Worm (Caenorhabditis elegans) whole organism, L3 larva: ENCODE data around the gene EEED8.13.

Source experiments
- R02D3.7 ChIP-seq: fragments of 150-350 bp; optimal IDR thresholded peaks from 2 replicates; lab custom pipeline; 2014; ENCODE audit warnings: missing biosample characterization, missing genetic modification characterization
- ZK546.5 ChIP-seq: sonication (generic microtip); optimal IDR thresholded peaks from 2 replicates; lab custom pipeline; 2017; ENCODE audit warnings: missing biosample characterization, missing genetic modification characterization
- aly-2 ChIP-seq: fragments of 150-350 bp; optimal IDR thresholded peaks from 2 replicates; lab custom pipeline; 2014; ENCODE audit warnings: missing biosample characterization, missing genetic modification characterization
- ama-1 ChIP-seq: fragments of 150-350 bp; optimal IDR thresholded peaks from 2 replicates; lab custom pipeline; 2018
- ceh-16 ChIP-seq: sonication (generic microtip); optimal IDR thresholded peaks from 2 replicates; lab custom pipeline; 2017; ENCODE audit warnings: missing biosample characterization, missing genetic modification characterization
- ceh-28 ChIP-seq: fragments of 150-350 bp; optimal IDR thresholded peaks from 2 replicates; lab custom pipeline; 2014; ENCODE audit warnings: missing biosample characterization, missing genetic modification reagents, missing genetic modification characterization
- ceh-82 ChIP-seq: fragments of 150-350 bp; optimal IDR thresholded peaks from 2 replicates; lab custom pipeline; 2014; ENCODE audit warnings: missing biosample characterization, missing genetic modification characterization
- daf-12 ChIP-seq: fragments of 150-350 bp; optimal IDR thresholded peaks from 2 replicates; lab custom pipeline; 2014; ENCODE audit warnings: missing biosample characterization, missing genetic modification reagents, missing genetic modification characterization
- egl-27 ChIP-seq: sonication (generic microtip); optimal IDR thresholded peaks from 4 replicates; lab custom pipeline; 2017; ENCODE audit warnings: missing biosample characterization, missing genetic modification reagents, missing genetic modification characterization
- egl-5 ChIP-seq: fragments of 150-350 bp; optimal IDR thresholded peaks from 2 replicates; lab custom pipeline; 2017; ENCODE audit warnings: missing biosample characterization, missing genetic modification reagents, missing genetic modification characterization, inconsistent platforms
- elt-1 ChIP-seq: fragments of 150-350 bp; optimal IDR thresholded peaks from 2 replicates; lab custom pipeline; 2014; ENCODE audit warnings: missing biosample characterization, missing genetic modification characterization
- elt-2 ChIP-seq: sonication (generic microtip); optimal IDR thresholded peaks from 2 replicates; lab custom pipeline; 2016; ENCODE audit warnings: missing genetic modification reagents, mild to moderate bottlenecking, missing genetic modification characterization, missing compliant biosample characterization
- elt-3 ChIP-seq, 3 experiments: fragments of 150-350 bp in 1 of 3; sonication (generic microtip) in 2 of 3; optimal IDR thresholded peaks; 2 replicates in 2 of 3; 4 replicates in 1 of 3; lab custom pipeline; 2014 to 2017; ENCODE audit warnings: missing biosample characterization in 3 of 3, missing genetic modification characterization in 3 of 3
- eor-1 ChIP-seq, 2 experiments: fragments of 150-350 bp; optimal IDR thresholded peaks; 2 replicates each; lab custom pipeline; 2014 to 2018; ENCODE audit warnings: missing biosample characterization in 2 of 2, missing genetic modification characterization in 2 of 2
- fkh-10 ChIP-seq: sonication (generic microtip); optimal IDR thresholded peaks from 2 replicates; lab custom pipeline; 2017; ENCODE audit warnings: missing biosample characterization, missing genetic modification reagents, missing genetic modification characterization
- fkh-2 ChIP-seq: fragments of 150-350 bp; optimal IDR thresholded peaks from 2 replicates; lab custom pipeline; 2014; ENCODE audit warnings: missing biosample characterization, missing genetic modification reagents, missing genetic modification characterization
- fos-1 ChIP-seq: fragments of 150-350 bp; optimal IDR thresholded peaks from 2 replicates; lab custom pipeline; 2014; ENCODE audit warnings: missing biosample characterization, missing genetic modification characterization
- hmg-11 ChIP-seq: sonication (generic microtip); optimal IDR thresholded peaks from 2 replicates; lab custom pipeline; 2016; ENCODE audit warnings: missing genetic modification characterization, missing compliant biosample characterization
- jun-1 ChIP-seq: fragments of 150-350 bp; optimal IDR thresholded peaks from 2 replicates; lab custom pipeline; 2014; ENCODE audit warnings: missing biosample characterization, missing genetic modification reagents, missing genetic modification characterization
- lin-15B ChIP-seq: fragments of 150-350 bp; optimal IDR thresholded peaks from 2 replicates; lab custom pipeline; 2014; ENCODE audit warnings: missing biosample characterization, missing genetic modification characterization
- lin-39 ChIP-seq: fragments of 150-350 bp; optimal IDR thresholded peaks from 2 replicates; lab custom pipeline; 2018; ENCODE audit warnings: missing biosample characterization, missing genetic modification reagents, missing genetic modification characterization
- lsy-12 ChIP-seq: sonication (generic microtip); optimal IDR thresholded peaks from 2 replicates; lab custom pipeline; 2016; ENCODE audit warnings: mild to moderate bottlenecking, missing genetic modification characterization, missing compliant biosample characterization
- mdl-1 ChIP-seq: fragments of 150-350 bp; optimal IDR thresholded peaks from 2 replicates; lab custom pipeline; 2014; ENCODE audit warnings: missing biosample characterization, missing genetic modification characterization
- mml-1 ChIP-seq: fragments of 150-350 bp; sonication (generic microtip); optimal IDR thresholded peaks from 3 replicates; lab custom pipeline; 2014; ENCODE audit warnings: missing biosample characterization, missing genetic modification characterization
- nfya-1 ChIP-seq: sonication (generic microtip); optimal IDR thresholded peaks from 2 replicates; lab custom pipeline; 2017; ENCODE audit warnings: missing genetic modification characterization, mild to moderate bottlenecking, missing compliant biosample characterization, antibody characterized with exemption, moderate library complexity; ENCODE audit not compliant: insufficient read depth
- nhr-11 ChIP-seq: fragments of 150-350 bp; optimal IDR thresholded peaks from 2 replicates; lab custom pipeline; 2014; ENCODE audit warnings: missing biosample characterization, missing genetic modification characterization
- nhr-12 ChIP-seq: fragments of 150-350 bp; optimal IDR thresholded peaks from 2 replicates; lab custom pipeline; 2014; ENCODE audit warnings: missing biosample characterization, missing genetic modification characterization
- nhr-23 ChIP-seq: fragments of 150-350 bp; optimal IDR thresholded peaks from 2 replicates; lab custom pipeline; 2014; ENCODE audit warnings: missing biosample characterization, missing genetic modification reagents, missing genetic modification characterization
- nhr-237 ChIP-seq: fragments of 150-350 bp; optimal IDR thresholded peaks from 2 replicates; lab custom pipeline; 2014; ENCODE audit warnings: missing biosample characterization, missing genetic modification characterization
- nhr-25 ChIP-seq: sonication (generic microtip); optimal IDR thresholded peaks from 2 replicates; lab custom pipeline; 2017; ENCODE audit warnings: missing biosample characterization, missing genetic modification characterization
- nhr-28 ChIP-seq: fragments of 150-350 bp; optimal IDR thresholded peaks from 2 replicates; lab custom pipeline; 2014; ENCODE audit warnings: missing biosample characterization, missing genetic modification characterization
- nhr-43 ChIP-seq: sonication (generic microtip); optimal IDR thresholded peaks from 2 replicates; lab custom pipeline; 2016; ENCODE audit warnings: mild to moderate bottlenecking, missing genetic modification characterization, missing compliant biosample characterization; ENCODE audit not compliant: poor library complexity, severe bottlenecking
- nhr-67 ChIP-seq: fragments of 150-350 bp; optimal IDR thresholded peaks from 2 replicates; lab custom pipeline; 2014; ENCODE audit warnings: missing biosample characterization, missing genetic modification characterization
- nhr-76 ChIP-seq: fragments of 150-350 bp; sonication (generic microtip); optimal IDR thresholded peaks from 5 replicates; lab custom pipeline; 2014; ENCODE audit warnings: missing biosample characterization, missing genetic modification characterization
- nhr-77 ChIP-seq: fragments of 150-350 bp; optimal IDR thresholded peaks from 2 replicates; lab custom pipeline; 2014; ENCODE audit warnings: missing biosample characterization, missing genetic modification characterization
- pha-4 ChIP-seq: fragments of 150-350 bp; optimal IDR thresholded peaks from 2 replicates; lab custom pipeline; 2014; ENCODE audit warnings: missing biosample characterization, missing genetic modification reagents, missing genetic modification characterization
- pqm-1 ChIP-seq: fragments of 150-350 bp; optimal IDR thresholded peaks from 2 replicates; lab custom pipeline; 2017; ENCODE audit warnings: missing biosample characterization, missing genetic modification characterization, inconsistent platforms
- skn-1 ChIP-seq: fragments of 150-350 bp; optimal IDR thresholded peaks from 2 replicates; lab custom pipeline; 2014; ENCODE audit warnings: missing biosample characterization, missing genetic modification characterization
- snpc-4 ChIP-seq: fragments of 150-350 bp; optimal IDR thresholded peaks from 2 replicates; lab custom pipeline; 2014; ENCODE audit warnings: missing biosample characterization, missing genetic modification characterization
- tbx-2 ChIP-seq: sonication (generic microtip); optimal IDR thresholded peaks from 2 replicates; lab custom pipeline; 2016; ENCODE audit warnings: mild to moderate bottlenecking, missing genetic modification characterization, missing compliant biosample characterization
- unc-39 ChIP-seq: sonication (generic microtip); optimal IDR thresholded peaks from 4 replicates; lab custom pipeline; 2017; ENCODE audit warnings: missing biosample characterization, missing genetic modification characterization
- unc-62 ChIP-seq: fragments of 150-350 bp; sonication (generic microtip); optimal IDR thresholded peaks from 4 replicates; lab custom pipeline; 2014; ENCODE audit warnings: missing biosample characterization, missing genetic modification reagents, missing genetic modification characterization
- zag-1 ChIP-seq: fragments of 150-350 bp; optimal IDR thresholded peaks from 2 replicates; lab custom pipeline; 2014; ENCODE audit warnings: missing biosample characterization, missing genetic modification characterization
- ztf-11 ChIP-seq: fragments of 150-350 bp; optimal IDR thresholded peaks from 2 replicates; lab custom pipeline; 2014; ENCODE audit warnings: missing biosample characterization, missing genetic modification characterization
- ztf-4 ChIP-seq: fragments of 150-350 bp; optimal IDR thresholded peaks from 2 replicates; lab custom pipeline; 2014; ENCODE audit warnings: missing biosample characterization, missing genetic modification characterization

EEED8.13 gene

ce11 chrII:5388786-5389421, 23.5 kb downstream of the EEED8.13 start, which contains the start of gene rsp-4:
Gene rsp-4, minus strand, starts transcription at chrII:5388836.
- TF ChIP-seq nhr-25 (tag; lab: Kevin White, UChicago) (no peak), daf-12 (tag; lab: Kevin White, UChicago) (no peak), ztf-11 (tag; lab: Kevin White, UChicago) (no peak), mdl-1 (tag; lab: Kevin White, UChicago) (no peak), lin-15B (tag; lab: Kevin White, UChicago) (no peak), egl-27 (tag; lab: Kevin White, UChicago) (no peak)

DNA sequence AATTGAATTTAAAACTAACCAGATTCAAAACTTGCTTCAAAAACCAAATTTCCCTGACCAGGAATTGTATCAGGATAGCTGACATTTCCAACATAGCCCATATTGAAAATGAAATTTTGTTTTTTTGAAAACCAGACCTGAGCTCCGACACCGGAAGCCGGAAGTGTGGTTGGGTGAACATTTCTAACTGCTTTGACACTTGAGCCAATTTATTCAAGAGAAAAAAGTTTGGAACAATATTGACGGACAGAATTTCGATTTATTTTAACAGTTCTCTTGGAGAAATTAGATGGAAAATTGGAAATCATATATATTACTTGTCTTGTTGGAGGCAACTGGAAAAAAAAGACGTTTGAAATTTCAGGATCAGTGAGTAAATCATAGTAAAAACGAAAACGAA, 25.1 kb downstream of the EEED8.13 start, which contains the start of gene ccpp-6:
Gene ccpp-6, minus strand, starts transcription at position 101 of the 400 bp plus-strand sequence.
- TF ChIP-seq lsy-12 (tag; lab: Kevin White, UChicago), result no peak
- TF ChIP-seq elt-2, result peak; percentile 3
- TF ChIP-seq fos-1 (tag; lab: Kevin White, UChicago), result no peak

- no peak for TF ChIP-seq daf-12 (tag; lab: Kevin White, UChicago)
- TF ChIP-seq pha-4 (tag; lab: Kevin White, UChicago), result no peak
- peak; percentile 8 for TF ChIP-seq nhr-43 (tag; lab: Kevin White, UChicago)
- peak; percentile 0 for TF ChIP-seq nhr-23 (tag; lab: Kevin White, UChicago)
- no peak for TF ChIP-seq ztf-4 (tag; lab: Kevin White, UChicago)
- no peak for TF ChIP-seq skn-1
These were observed 28.1 kb downstream of the EEED8.13 start for ce11 chrII:5384282-5384681.

- TF ChIP-seq egl-27 (tag; lab: Kevin White, UChicago) (no peak), lin-15B (tag; lab: Kevin White, UChicago) (peak; percentile 75), nhr-12 (tag; lab: Kevin White, UChicago) (no peak), nhr-67 (tag; lab: Kevin White, UChicago) (no peak), nhr-25 (tag; lab: Kevin White, UChicago) (peak; percentile 98), pha-4 (tag; lab: Kevin White, UChicago) (peak; percentile 94), ama-1 (peak; percentile 96), elt-1 (tag; lab: Kevin White, UChicago) (no peak), R02D3.7 (tag; lab: Kevin White, UChicago) (peak; percentile 7), mdl-1 (tag; lab: Kevin White, UChicago) (no peak), tbx-2 (peak; percentile 45), zag-1 (no peak), daf-12 (tag; lab: Kevin White, UChicago) (no peak), nhr-28 (tag; lab: Kevin White, UChicago) (no peak), nfya-1 (tag; lab: Kevin White, UChicago) (peak; percentile 53), snpc-4 (tag; lab: Kevin White, UChicago) (peak; percentile 18), jun-1 (tag; lab: Kevin White, UChicago) (peak; percentile 77), mml-1 (no peak), nhr-11 (tag; lab: Kevin White, UChicago) (no peak), aly-2 (tag; lab: Kevin White, UChicago) (no peak), ceh-16 (tag; lab: Kevin White, UChicago) (no peak), nhr-77 (no peak), elt-3 (tag; optimal IDR thresholded peaks at IDR 0.05; lab: Kevin White, UChicago) (peak in 2 of 3 experiments; percentile 17 to 30), hmg-11 (peak; percentile 81), ceh-82 (tag; lab: Kevin White, UChicago) (no peak), eor-1 (tag; optimal IDR thresholded peaks at IDR 0.05; lab: Kevin White, UChicago) (no peak), fkh-2 (tag; lab: Kevin White, UChicago) (no peak), ztf-11 (tag; lab: Kevin White, UChicago) (no peak), nhr-76 (tag; lab: Kevin White, UChicago) (no peak), lsy-12 (tag; lab: Kevin White, UChicago) (no peak), fkh-10 (GFP tag; lab: Kevin White, UChicago) (no peak), lin-39 (tag; lab: Kevin White, UChicago) (no peak), unc-62 (GFP tag; lab: Kevin White, UChicago) (no peak), egl-5 (no peak), ztf-4 (tag; lab: Kevin White, UChicago) (peak; percentile 26), nhr-237 (tag; lab: Kevin White, UChicago) (no peak), elt-2 (peak; percentile 85), nhr-23 (tag; lab: Kevin White, UChicago) (peak; percentile 89), pqm-1 (tag; lab: Kevin White, UChicago) (peak; percentile 50), unc-39 (tag; lab: Kevin White, UChicago) (no peak), fos-1 (tag; lab: Kevin White, UChicago) (peak; percentile 80), ZK546.5 (tag; lab: Kevin White, UChicago) (no peak), ceh-28 (tag; lab: Kevin White, UChicago) (peak; percentile 37)
These were observed 32.7 kb downstream of the EEED8.13 start, which contains the start of gene pkc-3 for ce11 chrII:5379614-5380077. Gene pkc-3, plus strand, starts transcription at chrII:5380027.
